Worm (Caenorhabditis elegans) whole organism, young adult: ENCODE measurements around the gene gst-24.

Experiments used
- C06A6.2 ChIP-seq: fragments of 200-800 bp; sonication (Bioruptor generic); conservative IDR thresholded peaks from 2 replicates; pipeline ENCODE4 v1.3.6; 2022; ENCODE audit warnings: missing genetic modification characterization, missing compliant biosample characterization
- F22D6.2 ChIP-seq: sonication (generic microtip); optimal IDR thresholded peaks from 2 replicates; lab custom pipeline; 2016; ENCODE audit warnings: mild to moderate bottlenecking, missing genetic modification characterization, missing compliant biosample characterization
- F33H1.4 ChIP-seq: fragments of 200-800 bp; sonication (Bioruptor generic); IDR thresholded peaks from 2 replicates; pipeline ENCODE4 v1.3.6; 2022; ENCODE audit warnings: missing genetic modification reagents, missing genetic modification characterization, missing compliant biosample characterization
- F37B4.10 ChIP-seq: fragments of 200-800 bp; sonication (Bioruptor generic); IDR thresholded peaks from 2 replicates; pipeline ENCODE4 v1.3.6; 2022; ENCODE audit warnings: missing genetic modification characterization, missing compliant biosample characterization
- F49E8.2 ChIP-seq: sonication (generic microtip); optimal IDR thresholded peaks from 3 replicates; lab custom pipeline; 2017; ENCODE audit warnings: missing genetic modification characterization, mild to moderate bottlenecking, missing compliant biosample characterization, antibody characterized with exemption, moderate library complexity; ENCODE audit not compliant: insufficient read depth
- F52B5.7 ChIP-seq: sonication (generic microtip); optimal IDR thresholded peaks from 2 replicates; lab custom pipeline; 2016; ENCODE audit warnings: mild to moderate bottlenecking, missing genetic modification characterization, missing compliant biosample characterization
- Y53G8AR.9 ChIP-seq: fragments of 200-800 bp; sonication (Bioruptor generic); conservative IDR thresholded peaks from 2 replicates; pipeline ENCODE4 v1.3.6; 2022; ENCODE audit warnings: missing genetic modification reagents, missing genetic modification characterization, missing compliant biosample characterization
- ZK185.1 ChIP-seq: sonication (generic microtip); optimal IDR thresholded peaks from 2 replicates; lab custom pipeline; 2016; ENCODE audit warnings: mild to moderate bottlenecking, missing genetic modification characterization, missing compliant biosample characterization; ENCODE audit not compliant: poor library complexity, severe bottlenecking
- attf-5 ChIP-seq: fragments of 200-800 bp; sonication (Bioruptor generic); optimal IDR thresholded peaks from 2 replicates; lab custom pipeline; 2018; ENCODE audit warnings: mild to moderate bottlenecking, missing genetic modification characterization, missing compliant biosample characterization
- cebp-1 ChIP-seq, 2 experiments: fragments of 200-800 bp in 1 of 2; sonication (Bioruptor generic) in 1 of 2; sonication (generic microtip) in 1 of 2; IDR thresholded peaks in 1 of 2; optimal IDR thresholded peaks in 1 of 2; 2 replicates each; pipeline versions ENCODE4 v1.3.6 to Lab custom; 2017 to 2022; ENCODE audit warnings: missing compliant biosample characterization in 2 of 2, missing genetic modification characterization in 2 of 2, mild to moderate bottlenecking in 1 of 2, missing genetic modification reagents in 1 of 2, moderate library complexity in 1 of 2
- cebp-2 ChIP-seq: fragments of 200-800 bp; sonication (Bioruptor generic); IDR thresholded peaks from 2 replicates; pipeline ENCODE4 v1.3.6; 2022; ENCODE audit warnings: missing genetic modification characterization, missing compliant biosample characterization
- egrh-3 ChIP-seq: fragments of 200-800 bp; sonication (Bioruptor generic); IDR thresholded peaks from 2 replicates; pipeline ENCODE4 v1.3.6; 2022; ENCODE audit warnings: missing genetic modification reagents, missing genetic modification characterization, missing compliant biosample characterization
- hmg-1.2 ChIP-seq: fragments of 200-800 bp; sonication (Bioruptor generic); IDR thresholded peaks from 2 replicates; pipeline ENCODE4 v1.3.6; 2022; ENCODE audit warnings: missing genetic modification reagents, missing genetic modification characterization, missing compliant biosample characterization
- lin-26 ChIP-seq: fragments of 200-800 bp; sonication (Bioruptor generic); IDR thresholded peaks from 2 replicates; pipeline ENCODE4 v1.3.6; 2022; ENCODE audit warnings: missing genetic modification reagents, missing genetic modification characterization, missing compliant biosample characterization
- madf-3 ChIP-seq: fragments of 200-800 bp; sonication (Bioruptor generic); IDR thresholded peaks from 2 replicates; pipeline ENCODE4 v1.3.6; 2022; ENCODE audit warnings: missing genetic modification reagents, missing genetic modification characterization, missing compliant biosample characterization
- nhr-120 ChIP-seq: fragments of 200-800 bp; sonication (Bioruptor generic); IDR thresholded peaks from 2 replicates; pipeline ENCODE4 v1.3.6; 2022; ENCODE audit warnings: missing genetic modification characterization, missing compliant biosample characterization
- nhr-80 ChIP-seq: sonication (generic microtip); optimal IDR thresholded peaks from 2 replicates; lab custom pipeline; 2016; ENCODE audit warnings: missing genetic modification characterization, missing compliant biosample characterization
- pha-4 ChIP-seq: fragments of 150-350 bp; sonication (generic microtip); optimal IDR thresholded peaks from 2 replicates; lab custom pipeline; 2014; ENCODE audit warnings: missing biosample characterization, missing genetic modification reagents, missing genetic modification characterization
- rec-8 ChIP-seq, 2 experiments: sonication (generic microtip); optimal IDR thresholded peaks; 2 replicates each; lab custom pipeline; 2016; ENCODE audit warnings: mild to moderate bottlenecking in 2 of 2, missing genetic modification characterization in 2 of 2, missing genetic modification reagents in 2 of 2, missing genotype in 2 of 2, missing biosample characterization in 1 of 2, missing compliant biosample characterization in 1 of 2, moderate library complexity in 1 of 2

gst-24 gene

ce11 chrII:13567871-13568270, 43.3 kb downstream of the gst-24 start, which contains the start of gene Y48E1B.3:
Gene Y48E1B.3 (minus strand): TSS chrII:13567971.
- no peak for TF ChIP-seq ZK185.1 (tag; lab: Kevin White, UChicago)
- no peak for TF ChIP-seq F22D6.2
- TF ChIP-seq C06A6.2 (GFP tag; lab: Robert Waterston, UW), result no peak
- TF ChIP-seq F49E8.2 (tag; lab: Kevin White, UChicago), result no peak
- TF ChIP-seq F33H1.4, result no peak
- no peak for TF ChIP-seq Y53G8AR.9
- no peak for TF ChIP-seq madf-3
- TF ChIP-seq lin-26 (GFP tag; lab: Robert Waterston, UW), result no peak
- TF ChIP-seq cebp-2 (GFP tag; lab: Robert Waterston, UW), result no peak
- no peak for TF ChIP-seq hmg-1.2 (GFP tag; lab: Robert Waterston, UW)
- TF ChIP-seq cebp-1 (GFP tag; IDR thresholded peaks at IDR 0.05; lab: Robert Waterston, UW), result no peak
- no peak for TF ChIP-seq cebp-1 (tag; optimal IDR thresholded peaks at IDR 0.05; lab: Kevin White, UChicago)
- no peak for TF ChIP-seq attf-5

DNA sequence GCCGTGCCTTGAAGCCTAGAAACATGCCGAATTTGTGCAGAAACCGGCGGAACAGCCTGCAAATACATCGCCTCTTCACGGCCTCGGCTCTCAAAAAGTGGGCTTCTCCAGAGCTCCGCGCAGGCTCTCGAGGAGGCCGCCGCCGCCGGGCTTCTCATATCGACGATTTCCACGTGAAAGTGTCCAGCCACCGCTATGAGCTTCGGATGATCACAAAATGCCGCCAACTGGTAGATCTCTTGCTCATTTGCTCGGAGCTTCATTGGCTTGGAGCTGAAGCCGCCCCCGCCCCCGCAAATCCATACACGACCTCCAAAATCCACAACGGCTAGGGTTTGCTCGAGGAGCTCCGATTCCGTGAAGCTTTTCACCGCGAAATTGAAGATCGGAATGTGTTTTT, 50.6 kb downstream of the gst-24 start:
- TF ChIP-seq egrh-3 (GFP tag; lab: Robert Waterston, UW), result peak; percentile 42; the same call in 1 of the 2 replicates
- no peak for TF ChIP-seq nhr-80
- TF ChIP-seq F37B4.10 (GFP tag; lab: Robert Waterston, UW), result 0 out of 2 replicates have a peak, but pooled peaks have one; percentile 7
- TF ChIP-seq nhr-120, result no peak
- no peak for TF ChIP-seq F52B5.7 (tag; lab: Kevin White, UChicago)
- no peak for TF ChIP-seq pha-4 (tag; lab: Kevin White, UChicago)
- no peak for TF ChIP-seq rec-8 (tag; optimal IDR thresholded peaks at IDR 0.05; lab: Kevin White, UChicago)
